Worm (Caenorhabditis elegans): Measurements from ENCODE around the gene Y22D7AL.7.

DNA sequence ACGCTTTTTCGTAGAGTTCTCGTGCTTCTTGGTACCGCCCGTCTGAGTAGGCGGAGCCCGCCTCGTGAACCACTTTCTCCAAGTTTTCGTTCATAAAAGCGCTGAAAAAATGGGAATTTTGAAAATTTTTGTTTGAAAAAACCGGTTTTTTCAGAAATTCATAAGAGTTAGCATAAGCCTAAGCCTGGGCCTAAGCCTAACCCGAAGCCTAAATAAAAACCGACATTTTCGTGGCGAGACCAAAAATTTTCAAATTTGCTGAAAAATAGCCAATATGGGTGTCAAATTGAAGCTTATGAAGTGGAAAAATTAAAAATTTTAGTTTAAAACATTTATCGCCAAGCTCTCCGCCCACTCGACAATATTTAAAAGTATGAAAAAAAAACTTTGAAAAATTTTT lies 37.4 kb downstream of the Y22D7AL.7 start, which contains the start of gene Y22D7AL.9:
- TF ChIP-seq C34F6.9 (tag; optimal IDR thresholded peaks at IDR 0.05) = no peak
- no peak for TF ChIP-seq nhr-237 (tag; optimal IDR thresholded peaks at IDR 0.05)
- TF ChIP-seq snpc-4 (tag; optimal IDR thresholded peaks at IDR 0.05) = no peak

All from whole organism, L2 larva.